Worm (Caenorhabditis elegans) whole organism, midembryonic: ENCODE data around the gene C27F2.4.

Experiments
- cog-1 ChIP-seq: sonication (generic microtip); optimal IDR thresholded peaks from 2 replicates; lab custom pipeline; 2016; ENCODE audit warnings: missing genetic modification characterization, missing compliant biosample characterization
- flt-1 ChIP-seq: fragments of 200-800 bp; sonication (Bioruptor generic); IDR thresholded peaks from 2 replicates; pipeline ENCODE4 v1.3.6; 2022; ENCODE audit warnings: missing genetic modification characterization, missing compliant biosample characterization
- klf-2 ChIP-seq: fragments of 200-800 bp; sonication (Bioruptor generic); conservative IDR thresholded peaks from 2 replicates; pipeline ENCODE4 v1.3.6; 2022; ENCODE audit warnings: missing genetic modification reagents, missing genetic modification characterization, missing compliant biosample characterization
- med-1 ChIP-seq: sonication (generic microtip); optimal IDR thresholded peaks from 2 replicates; lab custom pipeline; 2017; ENCODE audit warnings: missing genetic modification characterization, mild to moderate bottlenecking, missing compliant biosample characterization, antibody characterized with exemption, missing genetic modification reagents; ENCODE audit not compliant: insufficient read depth
- ref-1 ChIP-seq: fragments of 200-800 bp; sonication (Bioruptor generic); conservative IDR thresholded peaks from 2 replicates; pipeline ENCODE4 v1.3.6; 2022; ENCODE audit warnings: missing genetic modification reagents, missing genetic modification characterization, missing compliant biosample characterization
- tab-1 ChIP-seq: fragments of 200-800 bp; sonication (Bioruptor generic); IDR thresholded peaks from 2 replicates; pipeline ENCODE4 v1.3.6; 2022; ENCODE audit warnings: missing genetic modification characterization, missing compliant biosample characterization

ce11 chrIII:4909938-4910337 lies 50.2 kb downstream of the C27F2.4 start, which contains the start of gene F26F4.12:
- TF ChIP-seq med-1 (GFP tag; lab: Kevin White, UChicago) (no peak), klf-2 (GFP tag; lab: Robert Waterston, UW) (no peak), flt-1 (no peak), ref-1 (GFP tag; lab: Robert Waterston, UW) (no peak), cog-1 (tag; lab: Kevin White, UChicago) (no peak), tab-1 (GFP tag; lab: Robert Waterston, UW) (no peak)
